Fruit fly (Drosophila melanogaster) whole organism, embryonic: ENCODE measurements around the gene AcCoAS.

ENCODE experiments used
- Awh ChIP-seq: fragments of 200-800 bp; sonication (Bioruptor generic); IDR thresholded peaks from 2 replicates; pipeline ENCODE4, ENCODE4 v1.3.6; 2022; ENCODE audit warnings: missing biosample characterization, missing genetic modification characterization
- Blimp-1 ChIP-seq: fragments of 200-800 bp; sonication (Bioruptor generic); optimal IDR thresholded peaks from 3 replicates; lab custom pipeline; 2018; ENCODE audit warnings: missing biosample characterization, missing genetic modification characterization, mild to moderate bottlenecking, moderate library complexity, missing genetic modification reagents
- CG11504 ChIP-seq: fragments of 200-800 bp; sonication (Bioruptor generic); optimal IDR thresholded peaks from 3 replicates; lab custom pipeline; 2019; ENCODE audit warnings: missing biosample characterization, mild to moderate bottlenecking, missing genetic modification characterization, moderate library complexity
- CG12071 ChIP-seq: fragments of 200-800 bp; sonication (Bioruptor generic); optimal IDR thresholded peaks from 3 replicates; lab custom pipeline; 2018; ENCODE audit warnings: missing biosample characterization, mild to moderate bottlenecking, missing genetic modification characterization
- CG13123 ChIP-seq: fragments of 200-800 bp; sonication (Bioruptor generic); optimal IDR thresholded peaks from 2 replicates; lab custom pipeline; 2016; ENCODE audit warnings: missing biosample characterization, missing genetic modification characterization
- CG15479 ChIP-seq: fragments of 200-800 bp; sonication (Bioruptor generic); optimal IDR thresholded peaks from 3 replicates; lab custom pipeline; 2019; ENCODE audit warnings: missing biosample characterization, mild to moderate bottlenecking, missing genetic modification characterization, moderate library complexity
- CG30403 ChIP-seq: fragments of 200-800 bp; sonication (Bioruptor generic); optimal IDR thresholded peaks from 3 replicates; lab custom pipeline; 2016; ENCODE audit warnings: missing biosample characterization, missing genetic modification characterization
- CG31365 ChIP-seq: fragments of 200-800 bp; sonication (Bioruptor generic); optimal IDR thresholded peaks from 2 replicates; lab custom pipeline; 2018; ENCODE audit warnings: missing biosample characterization, mild to moderate bottlenecking, missing genetic modification characterization
- CG31441 ChIP-seq: fragments of 200-800 bp; sonication (Bioruptor generic); IDR thresholded peaks from 2 replicates; pipeline ENCODE4 v1.3.6; 2022; ENCODE audit warnings: missing biosample characterization, missing genetic modification characterization
- CG33213 ChIP-seq: fragments of 200-800 bp; sonication (Bioruptor generic); optimal IDR thresholded peaks from 3 replicates; lab custom pipeline; 2016; ENCODE audit warnings: missing biosample characterization, missing genetic modification characterization
- CG3995 ChIP-seq: fragments of 200-800 bp; sonication (Bioruptor generic); optimal IDR thresholded peaks from 3 replicates; lab custom pipeline; 2016; ENCODE audit warnings: missing biosample characterization, missing genetic modification characterization
- CG7928 ChIP-seq: fragments of 200-800 bp; sonication (Bioruptor generic); optimal IDR thresholded peaks from 2 replicates; lab custom pipeline; 2017; ENCODE audit warnings: missing biosample characterization, mild to moderate bottlenecking, missing genetic modification characterization
- CG9215 ChIP-seq: fragments of 200-800 bp; sonication (Bioruptor generic); IDR thresholded peaks from 2 replicates; pipeline ENCODE4 v1.3.6; 2022; ENCODE audit warnings: missing biosample characterization, missing genetic modification characterization
- Camta ChIP-seq: fragments of 200-800 bp; sonication (Bioruptor generic); optimal IDR thresholded peaks from 2 replicates; lab custom pipeline; 2016; ENCODE audit warnings: missing biosample characterization, missing genetic modification characterization
- Deaf1 ChIP-seq: fragments of 200-800 bp; optimal IDR thresholded peaks from 3 replicates; lab custom pipeline; 2019; ENCODE audit warnings: missing biosample characterization, mild to moderate bottlenecking, missing genetic modification characterization, moderate library complexity
- Drgx ChIP-seq: fragments of 200-800 bp; sonication (Bioruptor generic); IDR thresholded peaks from 2 replicates; pipeline ENCODE4 v1.3.6; 2022; ENCODE audit warnings: missing biosample characterization, missing genetic modification characterization
- Eip74EF ChIP-seq, 2 experiments: fragments of 200-800 bp in 1 of 2; fragments of >200 bp in 1 of 2; sonication (Bioruptor generic) in 1 of 2; optimal IDR thresholded peaks; 2 replicates each; lab custom pipeline; 2017 to 2019; ENCODE audit warnings: missing biosample characterization in 2 of 2, missing genetic modification characterization in 2 of 2, mild to moderate bottlenecking in 1 of 2, moderate library complexity in 1 of 2
- GATAe ChIP-seq: fragments of 200-800 bp; sonication (Bioruptor generic); conservative IDR thresholded peaks from 2 replicates; pipeline ENCODE4 v1.3.6; 2022; ENCODE audit warnings: missing biosample characterization, missing genetic modification characterization
- Hr78 ChIP-seq, 2 experiments: fragments of 200-800 bp in 1 of 2; fragments of >200 bp in 1 of 2; sonication (Bioruptor generic) in 1 of 2; optimal IDR thresholded peaks; 2 replicates each; lab custom pipeline; 2017 to 2019; ENCODE audit warnings: missing biosample characterization in 2 of 2, missing genetic modification characterization in 2 of 2, mild to moderate bottlenecking in 1 of 2, moderate library complexity in 1 of 2
- NfI ChIP-seq: fragments of 200-800 bp; sonication (Bioruptor generic); optimal IDR thresholded peaks from 3 replicates; lab custom pipeline; 2018; ENCODE audit warnings: missing biosample characterization, mild to moderate bottlenecking, missing genetic modification characterization, moderate library complexity
- Pdp1 ChIP-seq, 2 experiments: fragments of 200-800 bp; sonication (Bioruptor generic); optimal IDR thresholded peaks; 3 replicates each; lab custom pipeline; 2016; ENCODE audit warnings: missing biosample characterization in 2 of 2, missing genetic modification characterization in 2 of 2, mild to moderate bottlenecking in 1 of 2, moderate library complexity in 1 of 2
- Poxn ChIP-seq: fragments of 200-800 bp; sonication (Bioruptor generic); IDR thresholded peaks from 2 replicates; pipeline ENCODE4 v1.3.6; 2022; ENCODE audit warnings: missing biosample characterization, missing genetic modification characterization
- Ptx1 ChIP-seq: fragments of 200-800 bp; sonication (Bioruptor generic); IDR thresholded peaks from 2 replicates; pipeline ENCODE4 v1.3.6; 2022; ENCODE audit warnings: missing biosample characterization, missing genetic modification characterization
- Side ChIP-seq: fragments of 200-800 bp; sonication (Bioruptor generic); optimal IDR thresholded peaks from 2 replicates; lab custom pipeline; 2016; ENCODE audit warnings: missing biosample characterization, missing genetic modification characterization
- Sox100B ChIP-seq: fragments of 200-800 bp; sonication (Bioruptor generic); optimal IDR thresholded peaks from 3 replicates; lab custom pipeline; 2018; ENCODE audit warnings: missing biosample characterization, mild to moderate bottlenecking, missing genetic modification characterization
- Trl ChIP-seq, 3 experiments: fragments of >200 bp in 2 of 3; fragments of 200-800 bp in 1 of 3; sonication (Bioruptor generic) in 1 of 3; optimal IDR thresholded peaks; 2 replicates in 1 of 3; 3 replicates in 2 of 3; lab custom pipeline; 2016 to 2017; ENCODE audit warnings: missing biosample characterization in 1 of 3, missing genetic modification characterization in 1 of 3
- Xbp1 ChIP-seq: fragments of 200-800 bp; sonication (Bioruptor generic); optimal IDR thresholded peaks from 3 replicates; lab custom pipeline; 2016; ENCODE audit warnings: missing biosample characterization, mild to moderate bottlenecking, missing genetic modification characterization
- cg ChIP-seq: fragments of 200-800 bp; sonication (Bioruptor generic); optimal IDR thresholded peaks from 3 replicates; lab custom pipeline; 2019; ENCODE audit warnings: missing biosample characterization, mild to moderate bottlenecking, missing genetic modification characterization, moderate library complexity
- ci ChIP-seq: fragments of 200-800 bp; sonication (Bioruptor generic); IDR thresholded peaks from 3 replicates; pipeline ENCODE4 v1.3.6; 2022; ENCODE audit warnings: missing biosample characterization, missing genetic modification characterization
- crol ChIP-seq: fragments of 200-800 bp; sonication (Bioruptor generic); IDR thresholded peaks from 2 replicates; pipeline ENCODE4 v1.3.6; 2022; ENCODE audit warnings: missing biosample characterization, missing genetic modification characterization
- crp ChIP-seq, 2 experiments: fragments of 200-800 bp; sonication (Bioruptor generic); optimal IDR thresholded peaks; 2 replicates in 1 of 2; 3 replicates in 1 of 2; lab custom pipeline; 2017; ENCODE audit warnings: missing biosample characterization in 2 of 2, missing genetic modification characterization in 2 of 2, mild to moderate bottlenecking in 1 of 2, moderate library complexity in 1 of 2
- cwo ChIP-seq: fragments of 200-800 bp; sonication (Bioruptor generic); optimal IDR thresholded peaks from 3 replicates; lab custom pipeline; 2017; ENCODE audit warnings: missing biosample characterization, missing genetic modification characterization, mild to moderate bottlenecking, moderate library complexity, missing genetic modification reagents
- dmrt99B ChIP-seq: fragments of 200-800 bp; sonication (Bioruptor generic); optimal IDR thresholded peaks from 2 replicates; lab custom pipeline; 2018; ENCODE audit warnings: missing biosample characterization, mild to moderate bottlenecking, missing genetic modification characterization, moderate library complexity
- gem ChIP-seq: fragments of 200-800 bp; sonication (Bioruptor generic); optimal IDR thresholded peaks from 2 replicates; lab custom pipeline; 2019; ENCODE audit warnings: missing biosample characterization, mild to moderate bottlenecking, missing genetic modification characterization, moderate library complexity
- inv ChIP-seq: fragments of 200-800 bp; sonication (Bioruptor generic); IDR thresholded peaks from 2 replicates; pipeline ENCODE4 v1.3.6; 2022; ENCODE audit warnings: missing biosample characterization, missing genetic modification characterization; ENCODE audit not compliant: partially characterized antibody
- kni ChIP-seq: fragments of 200-800 bp; sonication (Bioruptor generic); optimal IDR thresholded peaks from 3 replicates; lab custom pipeline; 2017; ENCODE audit warnings: mild to moderate bottlenecking, missing biosample characterization, missing genetic modification reagents, missing genetic modification characterization
- slp2 ChIP-seq: fragments of 200-800 bp; sonication (Bioruptor generic); optimal IDR thresholded peaks from 2 replicates; lab custom pipeline; 2016; ENCODE audit warnings: missing biosample characterization, missing genetic modification characterization
- ssp ChIP-seq: fragments of 200-800 bp; sonication (Bioruptor generic); IDR thresholded peaks from 2 replicates; pipeline ENCODE4 v1.3.6; 2022; ENCODE audit warnings: missing biosample characterization, missing genetic modification characterization
- trem ChIP-seq: fragments of 200-800 bp; optimal IDR thresholded peaks from 3 replicates; lab custom pipeline; 2019; ENCODE audit warnings: missing biosample characterization, mild to moderate bottlenecking, missing genetic modification characterization, moderate library complexity

Gene AcCoAS

DNA sequence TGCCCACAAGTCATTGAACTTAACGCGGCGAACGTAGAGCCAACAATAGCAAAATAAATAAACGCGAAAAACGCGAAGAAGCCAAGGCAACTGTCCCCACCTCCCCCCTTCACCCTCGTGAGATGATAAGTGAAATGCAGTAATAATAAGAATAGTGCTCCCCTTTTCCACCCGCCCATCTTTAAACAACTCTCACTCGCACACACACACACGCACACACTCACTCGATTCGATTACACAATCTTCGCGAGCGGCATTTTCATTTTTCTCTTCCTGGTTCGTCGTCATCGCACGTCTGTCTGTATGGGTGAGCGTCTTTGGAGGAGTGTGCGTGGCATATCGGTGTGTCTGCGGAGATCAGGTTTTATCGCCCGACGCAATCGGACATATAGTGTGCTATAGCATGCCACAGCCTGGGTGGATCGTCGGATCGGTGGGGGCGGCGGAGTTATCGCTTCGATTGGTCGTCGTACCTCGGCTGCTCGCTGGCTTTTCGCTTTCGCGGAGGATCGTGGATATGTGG is 55.3 kb downstream of the AcCoAS start (continued):
- TF ChIP-seq cg (GFP tag; lab: Kevin White, UChicago) (peak; percentile 76), Hr78 (GFP tag; optimal IDR thresholded peaks at IDR 0.05; lab: Kevin White, UChicago) (no peak), Drgx (GFP tag; lab: Robert Waterston, UW) (peak; percentile 18; the same call in 1 of the 2 replicates), Side (GFP tag; lab: Kevin White, UChicago) (no peak), Blimp-1 (peak; percentile 15), CG31365 (tag; lab: Kevin White, UChicago) (no peak), Awh (GFP tag; lab: Robert Waterston, UW) (no peak), Xbp1 (GFP tag; lab: Kevin White, UChicago) (peak; percentile 52), cwo (GFP tag; lab: Kevin White, UChicago) (no peak), kni (GFP tag; lab: Kevin White, UChicago) (no peak), inv (GFP tag; lab: Robert Waterston, UW) (no peak), CG12071 (GFP tag; lab: Kevin White, UChicago) (no peak), crp (GFP tag; optimal IDR thresholded peaks at IDR 0.05; lab: Kevin White, UChicago) (no peak), Eip74EF (GFP tag; optimal IDR thresholded peaks at IDR 0.05; lab: Kevin White, UChicago) (peak in 1 of 2 experiments; percentile 87), Trl (optimal IDR thresholded peaks at IDR 0.05; lab: Kevin White, UChicago) (peak in 1 of 2 experiments; percentile 11), Trl (GFP tag; optimal IDR thresholded peaks at IDR 0.05; lab: Kevin White, UChicago) (no peak), Pdp1 (GFP tag; optimal IDR thresholded peaks at IDR 0.05; lab: Kevin White, UChicago) (peak in 1 of 2 experiments; percentile 95), Deaf1 (tag; lab: Kevin White, UChicago) (peak; percentile 68), crol (GFP tag; lab: Robert Waterston, UW) (peak; percentile 80), Sox100B (GFP tag; lab: Kevin White, UChicago) (no peak), slp2 (GFP tag; lab: Kevin White, UChicago) (no peak), ci (GFP tag; lab: Robert Waterston, UW) (0 out of 3 replicates have a peak, but pooled peaks have one; percentile 49), CG9215 (no peak), ssp (no peak), CG15479 (GFP tag; lab: Kevin White, UChicago) (no peak), Ptx1 (GFP tag; lab: Robert Waterston, UW) (no peak)

dm6 chr3L:21224274-21224673 is 55.8 kb downstream of the AcCoAS start:
- TF ChIP-seq CG30403 (peak; percentile 15), CG11504 (tag; lab: Kevin White, UChicago) (peak; percentile 32), GATAe (GFP tag; lab: Robert Waterston, UW) (no peak), CG31441 (GFP tag; lab: Robert Waterston, UW) (peak; percentile 11; the same call in 1 of the 2 replicates), CG13123 (GFP tag; lab: Kevin White, UChicago) (no peak), CG7928 (no peak), gem (tag; lab: Kevin White, UChicago) (peak; percentile 38), NfI (GFP tag; lab: Kevin White, UChicago) (no peak), cwo (GFP tag; lab: Kevin White, UChicago) (no peak), dmrt99B (tag; lab: Kevin White, UChicago) (peak; percentile 21), trem (no peak), Poxn (GFP tag; lab: Robert Waterston, UW) (no peak), CG3995 (GFP tag; lab: Kevin White, UChicago) (no peak), Camta (GFP tag; lab: Kevin White, UChicago) (no peak), CG33213 (no peak)
